Fruit fly (Drosophila melanogaster): ENCODE measurements around the gene Sfp79B.

The Sfp79B gene

dm6 chr3L:22065694-22066093, 14.4 kb upstream of the Sfp79B start, which contains the start of gene CG14561 (continued):
- no peak for TF ChIP-seq N (GFP tag; optimal IDR thresholded peaks at IDR 0.05)
- TF ChIP-seq Hr78 (GFP tag; optimal IDR thresholded peaks at IDR 0.05), result no peak
- no peak for TF ChIP-seq HLH106 (tag; optimal IDR thresholded peaks at IDR 0.05)
- TF ChIP-seq psq (GFP tag; optimal IDR thresholded peaks at IDR 0.05), result no peak
- TF ChIP-seq woc (GFP tag; optimal IDR thresholded peaks at IDR 0.05), result peak; percentile 32
- no peak for TF ChIP-seq jim (GFP tag; optimal IDR thresholded peaks at IDR 0.05)
- no peak for TF ChIP-seq CrebA (GFP tag; optimal IDR thresholded peaks at IDR 0.05; ENCODE audit: borderline replicate concordance)

DNA sequence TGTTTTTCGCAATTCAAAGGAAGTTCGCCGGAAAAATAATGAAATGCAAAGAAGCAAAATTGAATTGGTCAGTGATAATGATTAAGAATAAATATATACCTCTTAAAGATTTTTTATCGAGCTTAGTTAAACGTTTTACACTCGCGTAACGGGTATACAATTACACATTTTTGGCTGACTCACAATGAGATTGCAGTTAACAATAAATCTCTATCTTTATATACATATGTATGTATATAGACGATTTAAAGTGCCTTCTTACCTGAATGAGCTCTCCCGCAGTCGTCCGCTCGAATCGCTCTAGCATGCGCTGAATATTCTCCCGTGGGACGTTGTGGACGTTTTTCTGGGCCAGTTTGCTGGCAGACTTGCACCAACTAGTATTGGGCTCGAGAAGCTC, 9.6 kb upstream of the Sfp79B start:
- TF ChIP-seq HLH106 (tag; optimal IDR thresholded peaks at IDR 0.05) (no peak), Hr78 (GFP tag; optimal IDR thresholded peaks at IDR 0.05) (no peak), Abd-B (GFP tag; optimal IDR thresholded peaks at IDR 0.05) (no peak), CG9705 (GFP tag; optimal IDR thresholded peaks at IDR 0.05) (no peak), CG32264 (GFP tag; optimal IDR thresholded peaks at IDR 0.05) (no peak), usp (GFP tag; optimal IDR thresholded peaks at IDR 0.05) (no peak), sv (GFP tag; optimal IDR thresholded peaks at IDR 0.05) (no peak), Myc (optimal IDR thresholded peaks at IDR 0.05) (no peak), psq (GFP tag; optimal IDR thresholded peaks at IDR 0.05) (no peak), Rel (GFP tag; optimal IDR thresholded peaks at IDR 0.05) (no peak), Rel (tag; optimal IDR thresholded peaks at IDR 0.05) (no peak)

DNA sequence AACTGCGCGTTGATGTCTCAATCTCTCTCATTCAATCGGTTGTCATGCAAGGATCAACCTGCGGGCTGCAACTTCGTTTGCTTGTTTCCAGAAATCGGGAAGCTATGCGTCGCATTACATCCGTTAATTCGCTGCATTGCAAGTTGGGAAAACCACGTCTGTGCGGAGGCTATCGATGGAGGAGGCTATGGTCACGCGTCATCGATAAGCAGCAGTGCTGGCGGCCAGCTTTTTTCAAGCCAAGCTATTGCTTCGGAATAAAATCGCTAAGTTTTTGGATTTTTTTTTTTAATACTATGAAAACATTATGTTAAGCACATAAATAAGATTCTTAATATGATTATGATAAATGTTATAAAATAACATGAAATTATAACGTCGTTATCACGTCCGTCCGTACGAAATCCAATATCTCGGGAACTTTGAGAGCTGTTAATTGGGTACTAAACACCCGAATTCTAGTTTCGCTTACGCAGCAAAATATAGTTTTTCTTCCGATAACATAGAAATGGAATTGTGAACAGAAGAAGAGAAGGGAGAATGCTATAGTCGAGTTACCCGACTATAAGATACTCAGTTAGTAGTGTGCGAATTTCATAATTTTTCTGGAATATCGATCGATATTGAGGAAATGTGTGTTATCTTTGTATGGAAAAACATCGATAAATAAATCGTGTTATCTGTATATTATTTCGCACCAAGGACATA, 8.3 kb upstream of the Sfp79B start, which contains the start of gene CG7139:
CG7139 (minus strand) TSS at position 162 of the 708 bp plus-strand sequence.
- TF ChIP-seq foxo (GFP tag; optimal IDR thresholded peaks at IDR 0.05) (peak in 1 of 2 experiments; percentile 34), Hr78 (GFP tag; optimal IDR thresholded peaks at IDR 0.05) (no peak), br (GFP tag; optimal IDR thresholded peaks at IDR 0.05) (peak; percentile 5), GATAd (GFP tag; optimal IDR thresholded peaks at IDR 0.05) (no peak), N (GFP tag; optimal IDR thresholded peaks at IDR 0.05) (no peak), dsf (GFP tag; optimal IDR thresholded peaks at IDR 0.05; ENCODE audit: borderline replicate concordance) (no peak), Rel (GFP tag; optimal IDR thresholded peaks at IDR 0.05) (no peak), Rel (tag; optimal IDR thresholded peaks at IDR 0.05) (peak; percentile 98), CG32264 (GFP tag; optimal IDR thresholded peaks at IDR 0.05) (no peak), pan (optimal IDR thresholded peaks at IDR 0.05) (no peak), dmrt93B (GFP tag; optimal IDR thresholded peaks at IDR 0.05) (no peak), psq (GFP tag; optimal IDR thresholded peaks at IDR 0.05) (no peak), Sp1 (GFP tag; optimal IDR thresholded peaks at IDR 0.05) (no peak), brk (GFP tag; optimal IDR thresholded peaks at IDR 0.05) (no peak), rgr (GFP tag; optimal IDR thresholded peaks at IDR 0.05) (no peak), jim (GFP tag; optimal IDR thresholded peaks at IDR 0.05) (no peak), Mio (GFP tag; optimal IDR thresholded peaks at IDR 0.05) (no peak), OdsH (GFP tag; optimal IDR thresholded peaks at IDR 0.05) (no peak), Abd-B (GFP tag; optimal IDR thresholded peaks at IDR 0.05) (no peak), usp (GFP tag; optimal IDR thresholded peaks at IDR 0.05) (no peak), fru (GFP tag; optimal IDR thresholded peaks at IDR 0.05) (no peak), Dfd (GFP tag; optimal IDR thresholded peaks at IDR 0.05) (no peak), ey (GFP tag; optimal IDR thresholded peaks at IDR 0.05) (no peak), Vsx2 (GFP tag; optimal IDR thresholded peaks at IDR 0.05; ENCODE audit: partially characterized antibody) (no peak), lola (GFP tag; optimal IDR thresholded peaks at IDR 0.05) (no peak), sv (GFP tag; optimal IDR thresholded peaks at IDR 0.05) (no peak), HLH106 (tag; optimal IDR thresholded peaks at IDR 0.05) (peak; percentile 26), Dif (GFP tag; optimal IDR thresholded peaks at IDR 0.05; ENCODE audit: partially characterized antibody) (no peak), Hr83 (GFP tag; optimal IDR thresholded peaks at IDR 0.05; ENCODE audit: poor library complexity, severe bottlenecking) (no peak), CrebA (GFP tag; optimal IDR thresholded peaks at IDR 0.05; ENCODE audit: borderline replicate concordance) (no peak), Myc (optimal IDR thresholded peaks at IDR 0.05) (peak; percentile 91), Jra (GFP tag; optimal IDR thresholded peaks at IDR 0.05) (no peak), tai (GFP tag; optimal IDR thresholded peaks at IDR 0.05) (no peak), Hnf4 (GFP tag; optimal IDR thresholded peaks at IDR 0.05) (no peak), sage (GFP tag; optimal IDR thresholded peaks at IDR 0.05) (no peak), h (GFP tag; optimal IDR thresholded peaks at IDR 0.05) (peak; percentile 34), woc (GFP tag; optimal IDR thresholded peaks at IDR 0.05) (peak; percentile 82), dl (GFP tag; optimal IDR thresholded peaks at IDR 0.05; ENCODE audit: insufficient read depth in 1 of 2, partially characterized antibody in 2 of 2) (no peak), CG9705 (GFP tag; optimal IDR thresholded peaks at IDR 0.05) (no peak)

Data from whole organism, wandering third instar larva.